Fruit fly (Drosophila melanogaster) whole organism, embryonic: Measurements from ENCODE around the gene endos.
A peak's percentile ranks its signal among the peaks of the same experiment; 100 is the strongest.

Experiments used
- BEAF-32 ChIP-seq: fragments of 200-800 bp; sonication (Bioruptor generic); optimal IDR thresholded peaks from 3 replicates; lab custom pipeline; 2017; ENCODE audit warnings: missing biosample characterization, missing genetic modification characterization, mild to moderate bottlenecking, moderate library complexity, missing genetic modification reagents
- Bteb2 ChIP-seq: fragments of 200-800 bp; sonication (Bioruptor generic); optimal IDR thresholded peaks from 2 replicates; lab custom pipeline; 2016; ENCODE audit warnings: missing biosample characterization, missing genetic modification characterization
- CG10366 ChIP-seq: fragments of 200-800 bp; sonication (Bioruptor generic); IDR thresholded peaks from 2 replicates; pipeline ENCODE4 v1.3.6; 2022; ENCODE audit warnings: missing biosample characterization, missing genetic modification characterization
- CG10654 ChIP-seq: fragments of 200-800 bp; sonication (Bioruptor generic); optimal IDR thresholded peaks from 2 replicates; lab custom pipeline; 2016; ENCODE audit warnings: missing biosample characterization, missing genetic modification characterization
- CG10979 ChIP-seq: fragments of 200-800 bp; sonication (Bioruptor generic); optimal IDR thresholded peaks from 2 replicates; lab custom pipeline; 2018; ENCODE audit warnings: missing biosample characterization, mild to moderate bottlenecking, missing genetic modification characterization, moderate library complexity
- CG11504 ChIP-seq: fragments of 200-800 bp; sonication (Bioruptor generic); optimal IDR thresholded peaks from 3 replicates; lab custom pipeline; 2019; ENCODE audit warnings: missing biosample characterization, mild to moderate bottlenecking, missing genetic modification characterization, moderate library complexity
- CG14014 ChIP-seq: fragments of 200-800 bp; sonication (Bioruptor generic); IDR thresholded peaks from 2 replicates; pipeline ENCODE4 v1.3.6; 2022; ENCODE audit warnings: missing biosample characterization, missing genetic modification characterization
- CG14710 ChIP-seq: fragments of 200-800 bp; sonication (Bioruptor generic); optimal IDR thresholded peaks from 3 replicates; lab custom pipeline; 2019; ENCODE audit warnings: missing biosample characterization, mild to moderate bottlenecking, missing genetic modification characterization, moderate library complexity
- CG1602 ChIP-seq: fragments of 200-800 bp; sonication (Bioruptor generic); optimal IDR thresholded peaks from 3 replicates; lab custom pipeline; 2016; ENCODE audit warnings: missing biosample characterization, missing genetic modification characterization
- CG17385 ChIP-seq: fragments of 200-800 bp; sonication (Bioruptor generic); optimal IDR thresholded peaks from 3 replicates; lab custom pipeline; 2018; ENCODE audit warnings: missing biosample characterization, mild to moderate bottlenecking, missing genetic modification characterization
- CG2116 ChIP-seq: fragments of 200-800 bp; sonication (Bioruptor generic); optimal IDR thresholded peaks from 3 replicates; lab custom pipeline; 2018; ENCODE audit warnings: missing biosample characterization, mild to moderate bottlenecking, missing genetic modification characterization
- CG31224 ChIP-seq: fragments of 200-800 bp; sonication (Bioruptor generic); IDR thresholded peaks from 2 replicates; pipeline ENCODE4 v1.3.6; 2022; ENCODE audit warnings: missing biosample characterization, missing genetic modification characterization
- CG3847 ChIP-seq: fragments of 200-800 bp; sonication (Bioruptor generic); IDR thresholded peaks from 2 replicates; pipeline ENCODE4 v1.3.6; 2022; ENCODE audit warnings: missing biosample characterization, missing genetic modification characterization
- CG6272 ChIP-seq: fragments of 200-800 bp; sonication (Bioruptor generic); IDR thresholded peaks from 2 replicates; pipeline ENCODE4 v1.3.6; 2022; ENCODE audit warnings: missing biosample characterization, missing genetic modification characterization
- CG6791 ChIP-seq: fragments of 200-800 bp; sonication (Bioruptor generic); IDR thresholded peaks from 3 replicates; pipeline ENCODE4 v1.3.6; 2022; ENCODE audit warnings: missing biosample characterization, missing genetic modification characterization; ENCODE audit not compliant: partially characterized antibody
- CG8388 ChIP-seq: fragments of 200-800 bp; sonication (Bioruptor generic); optimal IDR thresholded peaks from 2 replicates; lab custom pipeline; 2019; ENCODE audit warnings: missing biosample characterization, mild to moderate bottlenecking, missing genetic modification characterization, moderate library complexity
- CG8478 ChIP-seq: fragments of >200 bp; optimal IDR thresholded peaks from 2 replicates; lab custom pipeline; 2018
- CG9876 ChIP-seq: fragments of 200-800 bp; sonication (Bioruptor generic); optimal IDR thresholded peaks from 2 replicates; lab custom pipeline; 2016; ENCODE audit warnings: missing biosample characterization, missing genetic modification characterization
- Dp ChIP-seq: fragments of 200-800 bp; sonication (Bioruptor generic); optimal IDR thresholded peaks from 2 replicates; lab custom pipeline; 2018; ENCODE audit warnings: missing biosample characterization, mild to moderate bottlenecking, missing genetic modification characterization, moderate library complexity
- E2f2 ChIP-seq: fragments of 200-800 bp; sonication (Bioruptor generic); IDR thresholded peaks from 2 replicates; pipeline ENCODE4 v1.3.6; 2022; ENCODE audit warnings: missing biosample characterization, missing genetic modification characterization
- Optix ChIP-seq: fragments of 200-800 bp; sonication (Bioruptor generic); IDR thresholded peaks from 3 replicates; pipeline ENCODE4 v1.3.6; 2022; ENCODE audit warnings: missing biosample characterization, missing genetic modification characterization
- PHDP ChIP-seq: fragments of 200-800 bp; sonication (Bioruptor generic); optimal IDR thresholded peaks from 3 replicates; lab custom pipeline; 2018; ENCODE audit warnings: missing biosample characterization, mild to moderate bottlenecking, missing genetic modification characterization, moderate library complexity
- Rx ChIP-seq: fragments of 200-800 bp; sonication (Bioruptor generic); IDR thresholded peaks from 2 replicates; pipeline ENCODE4 v1.3.6; 2022; ENCODE audit warnings: missing biosample characterization, missing genetic modification characterization
- ara ChIP-seq: fragments of 200-800 bp; sonication (Bioruptor generic); IDR thresholded peaks from 2 replicates; pipeline ENCODE4 v1.3.6; 2022; ENCODE audit warnings: missing biosample characterization, missing genetic modification characterization
- caup ChIP-seq: fragments of 200-800 bp; sonication (Bioruptor generic); optimal IDR thresholded peaks from 3 replicates; lab custom pipeline; 2017; ENCODE audit warnings: missing biosample characterization, mild to moderate bottlenecking, missing genetic modification characterization, moderate library complexity; ENCODE audit not compliant: severe bottlenecking
- crol ChIP-seq: fragments of 200-800 bp; sonication (Bioruptor generic); IDR thresholded peaks from 2 replicates; pipeline ENCODE4 v1.3.6; 2022; ENCODE audit warnings: missing biosample characterization, missing genetic modification characterization
- crp ChIP-seq, 2 experiments: fragments of 200-800 bp; sonication (Bioruptor generic); optimal IDR thresholded peaks; 2 replicates in 1 of 2; 3 replicates in 1 of 2; lab custom pipeline; 2017; ENCODE audit warnings: missing biosample characterization in 2 of 2, missing genetic modification characterization in 2 of 2, mild to moderate bottlenecking in 1 of 2, moderate library complexity in 1 of 2
- dati ChIP-seq: fragments of 200-800 bp; sonication (Bioruptor generic); IDR thresholded peaks from 2 replicates; pipeline ENCODE4 v1.3.6; 2022; ENCODE audit warnings: missing biosample characterization, missing genetic modification characterization
- disco-r ChIP-seq: fragments of 200-800 bp; sonication (Bioruptor generic); optimal IDR thresholded peaks from 2 replicates; lab custom pipeline; 2016; ENCODE audit warnings: missing biosample characterization, missing genetic modification characterization
- eve ChIP-seq, 2 experiments: fragments of >200 bp; optimal IDR thresholded peaks; 2 replicates each; lab custom pipeline; 2017; ENCODE audit warnings: missing biosample characterization in 2 of 2, missing genetic modification characterization in 2 of 2
- gfzf ChIP-seq: fragments of 200-800 bp; sonication (Bioruptor generic); optimal IDR thresholded peaks from 2 replicates; lab custom pipeline; 2016; ENCODE audit warnings: missing biosample characterization, mild to moderate bottlenecking, missing genetic modification characterization, moderate library complexity
- gro ChIP-seq: fragments of 200-800 bp; sonication (Bioruptor generic); optimal IDR thresholded peaks from 2 replicates; lab custom pipeline; 2016; ENCODE audit warnings: missing biosample characterization, missing genetic modification characterization
- mld ChIP-seq: fragments of 200-800 bp; sonication (Bioruptor generic); IDR thresholded peaks from 3 replicates; pipeline ENCODE4 v1.3.6; 2022; ENCODE audit warnings: missing biosample characterization, missing genetic modification characterization; ENCODE audit not compliant: partially characterized antibody
- otp ChIP-seq: fragments of 200-800 bp; sonication (Bioruptor generic); IDR thresholded peaks from 3 replicates; pipeline ENCODE4, ENCODE4 v1.3.6; 2022; ENCODE audit warnings: missing biosample characterization, missing genetic modification characterization
- pfk ChIP-seq: fragments of 200-800 bp; sonication (Bioruptor generic); optimal IDR thresholded peaks from 2 replicates; lab custom pipeline; 2018; ENCODE audit warnings: missing biosample characterization, mild to moderate bottlenecking, missing genetic modification characterization, moderate library complexity
- sens ChIP-seq: fragments of 200-800 bp; sonication (Bioruptor generic); peaks from one replicate; lab custom pipeline; 2016; ENCODE audit warnings: missing biosample characterization, missing genetic modification characterization
- stwl ChIP-seq: fragments of 200-800 bp; sonication (Bioruptor generic); optimal IDR thresholded peaks from 3 replicates; lab custom pipeline; 2018; ENCODE audit warnings: missing biosample characterization, mild to moderate bottlenecking, missing genetic modification characterization, moderate library complexity
- tio ChIP-seq: fragments of 200-800 bp; sonication (Bioruptor generic); optimal IDR thresholded peaks from 2 replicates; lab custom pipeline; 2017; ENCODE audit warnings: missing biosample characterization, missing genetic modification characterization, inconsistent platforms
- tup ChIP-seq: fragments of 200-800 bp; sonication (Bioruptor generic); optimal IDR thresholded peaks from 2 replicates; lab custom pipeline; 2016; ENCODE audit warnings: missing biosample characterization, mild to moderate bottlenecking, missing genetic modification characterization, moderate library complexity
- tx ChIP-seq: fragments of 200-800 bp; sonication (Bioruptor generic); optimal IDR thresholded peaks from 2 replicates; lab custom pipeline; 2016; ENCODE audit warnings: missing biosample characterization, missing genetic modification characterization

endos gene

dm6 chr3L:14001658-14002523, 29.6 kb downstream of the endos start, which contains the start of the genes Nprl3 and upSET (continued):
- no peak for TF ChIP-seq tx (GFP tag; lab: Kevin White, UChicago)
- TF ChIP-seq mld (GFP tag; lab: Robert Waterston, UW), result peak; percentile 79; the same call in 2 of the 3 replicates
- TF ChIP-seq CG8478 (lab: Kevin White, UChicago), result peak; percentile 70
- TF ChIP-seq Optix, result no peak
- TF ChIP-seq BEAF-32, result peak; percentile 94
- peak; percentile 44; the same call in 1 of the 2 replicates for TF ChIP-seq CG3847 (GFP tag; lab: Robert Waterston, UW)
- no peak for TF ChIP-seq CG10979
- peak; percentile 44 for TF ChIP-seq CG11504 (tag; lab: Kevin White, UChicago)
- peak in 1 of 2 experiments; percentile 26 for TF ChIP-seq crp (GFP tag; optimal IDR thresholded peaks at IDR 0.05; lab: Kevin White, UChicago)

dm6 chr3L:13999204-13999603, 32.3 kb downstream of the endos start, which contains the start of gene CG17359:
Gene CG17359, minus strand, starts transcription at chr3L:13999251.
- TF ChIP-seq CG9876 (GFP tag; lab: Kevin White, UChicago) (no peak), CG31224 (GFP tag; lab: Robert Waterston, UW) (no peak), sens (GFP tag; lab: Kevin White, UChicago) (peak; percentile 59), stwl (tag; lab: Kevin White, UChicago) (peak; percentile 14), tio (GFP tag; lab: Kevin White, UChicago) (no peak), CG14710 (no peak), Bteb2 (GFP tag; lab: Kevin White, UChicago) (no peak), CG17385 (GFP tag; lab: Kevin White, UChicago) (no peak), pfk (GFP tag; lab: Kevin White, UChicago) (no peak), CG10654 (GFP tag; lab: Kevin White, UChicago) (no peak), disco-r (no peak), gro (GFP tag; lab: Kevin White, UChicago) (no peak), caup (no peak), dati (GFP tag; lab: Robert Waterston, UW) (no peak), Rx (GFP tag; lab: Robert Waterston, UW) (no peak), CG6791 (no peak), Dp (GFP tag; lab: Kevin White, UChicago) (peak; percentile 39), otp (GFP tag; lab: Robert Waterston, UW) (no peak), CG10366 (GFP tag; lab: Robert Waterston, UW) (no peak), BEAF-32 (peak; percentile 5), CG8388 (GFP tag; lab: Kevin White, UChicago) (no peak), crol (no peak), CG6272 (GFP tag; lab: Robert Waterston, UW) (no peak), CG14014 (no peak), PHDP (tag; lab: Kevin White, UChicago) (no peak), eve (GFP tag; optimal IDR thresholded peaks at IDR 0.05; lab: Kevin White, UChicago) (no peak), tup (GFP tag; lab: Kevin White, UChicago) (no peak), gfzf (GFP tag; lab: Kevin White, UChicago) (peak; percentile 18), crp (GFP tag; optimal IDR thresholded peaks at IDR 0.05; lab: Kevin White, UChicago) (peak in 1 of 2 experiments; percentile 73), CG2116 (GFP tag; lab: Kevin White, UChicago) (peak; percentile 78), ara (GFP tag; lab: Robert Waterston, UW) (no peak), E2f2 (GFP tag; lab: Robert Waterston, UW) (peak; percentile 63; the same call in 1 of the 2 replicates), CG1602 (GFP tag; lab: Kevin White, UChicago) (no peak)
